Fruit fly (Drosophila melanogaster) ovary, adult (tissue): ENCODE results near the gene CG13390.

ENCODE experiments used
- CG17801 ChIP-seq: fragments of 200-800 bp; optimal IDR thresholded peaks from 2 replicates; lab custom pipeline; 2019; ENCODE audit warnings: missing biosample characterization, mild to moderate bottlenecking, missing genetic modification characterization, moderate library complexity; ENCODE audit not compliant: partially characterized antibody

Gene CG13390

DNA sequence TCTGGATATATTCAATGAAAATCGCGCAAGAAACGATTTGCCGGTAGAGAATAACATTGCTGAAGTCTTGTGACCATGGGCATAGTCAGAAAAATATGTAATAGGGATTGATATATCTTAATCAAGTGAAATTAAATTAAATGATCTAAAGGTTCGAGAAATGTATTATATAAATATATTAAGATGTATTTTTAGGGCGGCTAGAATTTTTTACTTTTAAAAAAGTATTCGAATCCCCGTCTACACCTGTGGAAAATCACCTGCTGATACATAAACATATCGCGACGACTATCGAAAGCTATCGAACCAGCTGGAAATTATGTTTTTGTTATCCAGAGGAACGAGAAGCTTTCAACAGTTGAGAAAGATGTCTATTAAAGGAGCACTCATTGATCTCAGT lies at the start of gene CG13390, which contains the start of gene CG17294:
TSS of gene CG13390 (minus strand) at position 81 of the 400 bp plus-strand sequence.
TSS of gene CG17294 (plus strand) at position 319 of the 400 bp plus-strand sequence.
- peak; percentile 100 for TF ChIP-seq CG17801 (GFP tag; lab: Kevin White, UChicago)

DNA sequence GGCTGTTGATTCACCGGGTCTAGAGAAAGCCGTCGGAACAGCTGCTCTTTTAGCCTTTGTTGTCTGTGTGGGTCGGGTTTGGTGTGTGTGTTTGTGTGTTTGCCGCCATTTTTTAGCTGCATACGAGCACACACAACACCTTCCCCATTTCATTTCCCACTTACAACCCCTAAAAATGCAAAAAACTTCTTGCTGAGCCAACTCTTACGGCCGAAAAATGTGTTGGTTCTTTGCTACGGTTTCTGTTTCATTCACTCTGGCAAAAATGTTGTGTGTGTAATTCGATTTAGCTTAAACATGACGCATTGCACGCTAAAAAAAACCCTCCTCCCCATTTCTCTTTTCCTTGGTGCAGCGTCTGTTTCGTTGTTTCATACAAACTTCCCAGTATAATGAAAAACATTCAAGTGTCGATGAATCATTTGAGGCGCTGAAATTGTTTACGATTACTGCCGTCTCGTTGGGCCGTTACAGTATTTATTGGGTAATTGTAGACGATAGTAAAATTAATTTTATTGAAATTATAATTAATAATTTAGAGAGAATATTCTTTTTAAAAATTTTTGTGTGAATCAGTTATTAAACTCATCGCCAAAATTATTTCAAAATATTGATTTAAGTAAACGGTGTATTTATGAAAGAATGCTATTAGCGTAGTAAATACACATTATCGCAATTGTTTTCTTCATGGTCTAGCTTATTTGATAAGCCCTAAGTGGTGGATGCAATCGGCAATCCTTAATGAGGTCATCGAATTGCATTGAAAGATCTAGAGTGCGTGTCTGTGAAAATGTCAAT lies 49.6 kb upstream of the CG13390 start:
- no peak for TF ChIP-seq CG17801 (GFP tag; lab: Kevin White, UChicago)

DNA sequence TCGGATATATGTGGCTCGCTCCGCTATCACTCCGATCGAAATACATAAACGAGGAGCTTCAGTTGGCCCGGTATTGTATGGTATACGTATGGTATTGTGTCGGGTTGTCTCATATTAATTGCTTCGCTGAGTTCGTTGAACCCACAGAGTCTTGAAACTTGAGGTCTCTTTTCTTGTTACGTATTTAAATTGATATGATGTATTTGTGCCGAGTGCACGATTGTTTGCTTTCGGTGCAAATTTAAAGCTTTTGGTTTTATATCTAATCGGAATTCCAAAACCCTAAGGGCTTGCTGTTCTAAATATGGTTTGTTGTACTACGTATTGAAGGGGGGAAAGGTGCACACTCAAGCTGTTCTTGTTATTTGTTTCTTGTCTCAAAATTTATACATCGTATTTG lies 48.6 kb upstream of the CG13390 start:
- no peak for TF ChIP-seq CG17801 (GFP tag; lab: Kevin White, UChicago)

DNA sequence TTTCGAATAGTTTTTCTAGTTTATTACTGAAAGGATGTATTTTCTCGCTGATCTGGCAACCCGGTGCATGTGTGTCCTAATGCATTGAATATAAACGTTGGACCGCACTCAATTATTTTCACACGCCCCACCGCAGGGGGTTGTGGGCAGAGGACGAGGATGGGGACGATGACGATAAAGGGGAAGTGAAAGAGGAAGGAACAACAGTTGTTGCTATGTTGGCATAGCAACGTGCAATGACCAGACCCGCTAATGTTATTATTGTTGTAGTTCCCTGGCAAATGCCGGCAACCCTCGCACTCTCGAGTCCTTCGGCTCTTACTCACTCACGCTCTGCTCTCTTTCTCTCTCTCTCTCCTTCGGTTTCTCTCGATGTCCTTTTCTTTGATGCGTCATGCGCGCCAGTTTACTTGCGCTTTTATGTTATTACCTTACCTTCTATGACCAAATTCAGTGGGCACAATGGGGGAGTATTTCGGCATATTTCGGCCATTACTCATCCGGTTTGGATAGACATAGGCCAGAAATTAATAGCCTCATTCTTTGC lies 48.1 kb upstream of the CG13390 start:
- no peak for TF ChIP-seq CG17801 (GFP tag; lab: Kevin White, UChicago)

DNA sequence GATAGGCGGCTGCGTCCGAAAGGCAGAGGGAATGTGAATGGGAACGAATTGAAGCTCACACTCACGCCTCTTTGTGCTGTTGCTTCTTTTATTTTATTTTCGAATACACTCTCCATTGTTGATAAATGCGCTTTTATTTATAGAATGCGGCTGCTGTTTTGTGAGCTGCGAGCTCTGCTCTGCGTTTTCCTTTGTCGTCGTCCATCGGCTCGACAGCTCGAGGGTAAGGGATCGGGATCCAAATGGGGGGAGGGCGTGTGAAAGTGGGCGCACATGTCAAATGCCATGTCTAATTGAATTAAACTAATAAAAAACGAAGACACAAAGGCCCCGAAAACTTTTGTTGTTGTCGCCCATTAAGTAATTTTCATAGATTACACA lies 47.5 kb upstream of the CG13390 start:
- TF ChIP-seq CG17801 (GFP tag; lab: Kevin White, UChicago): no peak

DNA sequence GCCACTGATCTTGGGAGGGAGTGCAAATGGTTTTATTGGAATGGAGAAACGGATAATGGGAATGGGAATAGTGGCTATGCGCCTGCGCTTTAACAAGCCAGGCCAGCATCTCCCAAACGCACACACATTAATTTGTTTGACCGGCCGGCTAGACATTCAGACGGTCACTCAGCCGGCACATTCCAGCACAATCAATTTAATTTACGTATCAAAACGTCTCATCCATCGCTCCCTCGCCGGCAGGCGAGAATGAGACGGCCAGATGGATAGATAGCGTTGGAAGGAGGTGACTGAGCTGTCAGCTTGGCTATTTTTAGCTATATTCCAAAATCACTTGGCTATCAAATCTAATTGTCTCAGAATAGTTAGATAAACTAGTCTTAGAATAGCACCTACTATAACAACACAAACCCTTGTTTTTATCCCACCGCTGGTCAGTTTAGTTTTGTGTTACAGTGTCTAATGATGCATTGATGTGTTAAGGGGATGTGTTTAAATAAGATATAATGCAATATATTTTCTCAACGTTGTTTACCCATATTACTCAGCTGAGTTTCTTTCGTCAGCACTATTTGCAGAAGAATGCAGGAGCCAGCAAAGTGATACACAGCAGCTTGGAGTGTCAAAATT lies 47.0 kb upstream of the CG13390 start:
- TF ChIP-seq CG17801 (GFP tag; lab: Kevin White, UChicago): no peak

DNA sequence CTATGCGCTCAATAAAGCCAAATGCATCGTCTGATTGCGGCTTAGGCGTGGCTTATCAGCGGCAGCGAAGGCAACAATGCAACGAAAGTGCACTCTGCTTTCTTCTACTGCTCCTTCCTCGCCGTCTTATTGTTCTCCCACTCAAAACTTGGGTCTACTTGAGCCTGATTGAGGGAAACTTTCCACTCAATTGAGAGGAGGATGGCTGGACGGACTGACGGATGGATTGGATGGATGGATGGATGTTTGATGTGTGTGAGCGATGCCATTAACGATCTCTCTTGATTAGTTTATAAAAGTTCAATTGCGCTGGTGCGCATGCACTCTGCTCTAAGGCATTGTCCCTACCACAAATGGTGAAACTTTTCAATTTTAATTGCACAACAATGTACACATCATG lies 46.5 kb upstream of the CG13390 start:
- TF ChIP-seq CG17801 (GFP tag; lab: Kevin White, UChicago): no peak

DNA sequence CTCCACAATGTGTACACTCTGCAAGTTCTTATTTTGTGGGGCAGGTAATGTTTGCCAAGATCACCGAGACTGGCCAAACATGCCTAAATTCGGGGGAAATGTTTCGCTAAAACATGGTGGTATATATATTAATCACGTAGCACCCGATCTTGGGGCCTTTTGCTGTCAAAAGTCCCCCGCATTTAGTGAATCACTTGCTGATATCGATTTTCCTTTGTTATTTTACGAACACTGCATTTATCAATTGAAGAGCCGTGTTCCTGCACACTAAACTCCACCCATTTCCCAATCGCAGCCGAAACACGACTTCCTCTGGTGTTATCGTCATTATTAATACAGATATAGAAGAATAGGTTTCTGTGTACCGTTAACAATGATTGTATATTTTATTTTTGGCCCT lies 45.1 kb upstream of the CG13390 start:
- TF ChIP-seq CG17801 (GFP tag; lab: Kevin White, UChicago): no peak

DNA sequence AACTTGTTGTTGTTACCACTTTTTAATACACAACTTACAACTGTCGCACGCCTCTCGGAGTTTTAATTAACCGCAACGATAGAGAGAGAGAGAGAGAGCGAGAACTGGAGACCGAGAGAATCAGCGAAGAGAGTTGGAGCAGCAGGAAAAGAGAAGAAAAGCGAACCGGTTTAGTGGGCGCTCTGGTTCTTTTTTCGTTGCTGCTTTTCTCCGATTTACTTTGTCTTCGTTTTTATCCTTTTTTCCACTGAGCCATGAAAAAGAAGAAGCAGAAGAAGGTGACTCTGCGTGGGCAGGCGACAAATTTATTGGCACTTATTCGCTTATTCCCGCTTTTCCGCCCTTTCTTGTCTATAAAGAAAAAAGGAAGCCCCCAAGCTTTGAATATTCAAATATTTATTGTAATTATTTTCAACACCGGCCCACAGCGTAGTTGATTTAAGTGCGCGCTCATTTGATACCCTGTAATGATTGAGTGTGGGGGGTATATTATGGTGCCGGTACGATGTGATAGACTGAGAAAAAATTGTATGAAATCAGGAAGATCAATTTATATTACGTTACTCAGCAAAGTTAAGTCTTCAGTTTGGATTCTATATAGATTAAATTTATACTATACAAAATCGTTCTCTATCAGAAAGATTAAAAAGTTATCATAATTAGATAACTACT lies 43.8 kb upstream of the CG13390 start:
- TF ChIP-seq CG17801 (GFP tag; lab: Kevin White, UChicago): no peak

DNA sequence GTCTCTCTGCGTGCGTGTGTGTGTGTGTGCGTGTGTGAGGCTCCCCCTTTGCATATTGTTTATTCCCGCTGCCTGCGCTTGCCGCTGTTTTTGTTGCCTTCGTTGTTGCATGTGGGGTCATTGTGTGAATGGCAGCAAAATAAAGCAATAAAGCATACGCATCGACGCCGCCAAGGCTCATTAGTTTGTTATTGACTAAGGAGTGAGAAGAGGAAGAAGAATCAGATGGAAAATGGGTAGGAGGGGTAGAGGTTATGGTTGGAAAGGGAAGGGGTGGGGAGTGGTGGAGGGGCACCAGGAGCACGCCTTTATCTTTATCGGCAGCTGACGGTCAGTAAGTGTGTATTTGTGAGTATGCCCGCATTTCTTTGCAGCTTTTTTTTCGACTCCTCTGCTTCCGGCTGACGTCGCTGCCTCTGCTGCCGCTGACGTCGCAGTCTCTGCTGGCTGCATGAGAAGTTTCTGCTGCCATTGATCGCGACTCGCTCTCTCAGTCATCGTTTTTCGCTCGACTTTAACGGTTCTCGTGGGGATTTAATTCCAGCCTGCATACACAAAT lies 42.9 kb upstream of the CG13390 start:
- no peak for TF ChIP-seq CG17801 (GFP tag; lab: Kevin White, UChicago)

DNA sequence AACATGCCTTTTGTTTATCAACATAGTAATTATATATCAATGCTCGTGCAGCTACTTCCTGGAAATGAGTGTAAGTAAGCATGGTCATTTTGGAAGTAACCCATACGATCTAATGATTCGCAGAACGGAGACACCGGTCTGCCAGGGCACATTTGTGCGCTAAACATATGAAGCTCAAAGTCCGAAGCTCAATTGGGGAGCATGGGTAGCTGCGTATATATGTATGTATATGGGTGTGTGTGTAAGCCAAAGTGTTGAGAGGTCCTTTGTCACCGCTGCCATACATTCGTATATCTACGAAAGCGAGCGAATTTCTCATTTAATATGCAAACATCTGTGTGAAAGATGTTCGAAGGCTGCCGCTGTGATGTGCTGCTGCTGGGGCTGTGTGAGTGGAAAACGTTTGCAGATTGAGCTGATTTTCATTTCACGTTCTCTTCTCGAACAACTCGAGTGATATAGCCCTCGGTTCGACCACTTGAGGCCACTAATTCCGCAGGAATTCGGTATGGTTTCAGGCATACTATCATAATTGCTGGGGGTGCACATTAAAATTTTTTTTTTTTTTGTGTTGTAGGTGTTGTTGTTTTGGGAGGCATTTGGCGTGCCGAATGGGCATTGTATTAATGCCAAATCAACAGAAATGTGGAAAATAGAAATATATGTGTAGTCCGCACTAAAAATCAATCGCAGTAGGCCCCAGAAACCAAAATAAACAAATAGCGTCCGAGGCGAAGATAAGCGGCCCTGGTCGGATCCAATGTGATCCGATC lies 41.7 kb upstream of the CG13390 start:
- TF ChIP-seq CG17801 (GFP tag; lab: Kevin White, UChicago): no peak

DNA sequence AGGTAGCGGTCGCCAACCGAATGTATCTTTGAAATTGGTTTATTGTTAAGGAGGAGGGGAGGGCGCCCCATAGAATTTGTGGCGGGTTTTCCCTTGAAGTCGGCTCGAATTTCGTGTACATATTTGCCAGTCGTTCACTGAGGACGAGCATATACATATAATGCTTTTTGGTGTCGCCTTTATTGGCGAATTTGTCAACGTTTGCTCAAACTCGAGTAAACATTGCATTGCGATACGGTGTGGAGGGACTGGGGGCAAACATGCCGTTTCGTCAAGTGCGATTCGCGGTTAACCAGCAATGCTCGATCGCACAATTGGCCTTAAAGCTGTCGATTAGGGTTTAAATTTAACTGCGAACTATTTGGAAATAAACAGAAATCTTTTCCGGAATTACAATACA lies 41.0 kb upstream of the CG13390 start:
- no peak for TF ChIP-seq CG17801 (GFP tag; lab: Kevin White, UChicago)

DNA sequence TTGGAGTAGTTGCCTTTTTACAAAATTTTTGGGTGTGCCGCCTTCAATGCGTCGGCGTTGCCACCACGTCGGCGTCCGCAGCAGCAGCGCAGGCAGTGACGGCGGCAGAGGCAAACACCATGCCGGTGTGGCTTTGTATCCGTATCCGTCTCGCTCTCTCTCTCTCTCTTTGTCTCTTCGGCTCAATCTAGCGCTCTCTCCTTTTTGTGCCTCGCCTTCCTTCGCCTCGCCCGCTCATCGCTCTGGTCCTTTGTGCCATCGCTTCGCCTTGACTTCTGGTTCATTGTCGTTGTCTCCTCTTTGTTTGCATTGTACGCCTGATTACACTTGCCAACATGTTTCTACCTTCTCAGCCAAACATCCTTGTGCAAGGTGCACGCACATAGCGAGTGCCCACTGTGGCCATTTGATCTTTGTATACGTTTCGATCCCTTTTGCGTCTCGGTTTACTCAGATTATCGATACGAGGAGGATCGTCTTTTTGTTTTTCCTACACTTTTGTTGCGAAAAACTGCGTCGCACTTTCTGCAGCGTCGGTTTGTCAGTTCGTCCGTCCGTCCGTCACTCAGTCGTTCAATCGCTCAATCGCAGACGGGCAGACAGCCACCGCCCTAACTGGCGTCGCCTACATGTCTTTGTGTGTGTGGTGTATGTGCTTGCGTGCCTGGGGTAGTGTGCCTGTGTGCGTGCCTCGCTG lies 39.9 kb upstream of the CG13390 start:
- TF ChIP-seq CG17801 (GFP tag; lab: Kevin White, UChicago): peak; percentile 41
